Fruit fly (Drosophila melanogaster) whole organism, embryonic: ENCODE results near the gene SkpE.

Experiments
- Abd-B ChIP-seq: fragments of 200-800 bp; sonication (Bioruptor generic); optimal IDR thresholded peaks from 2 replicates; lab custom pipeline; 2018; ENCODE audit warnings: missing biosample characterization, mild to moderate bottlenecking, missing genetic modification characterization, moderate library complexity
- CG10209 ChIP-seq: fragments of 200-800 bp; sonication (Bioruptor generic); optimal IDR thresholded peaks from 3 replicates; lab custom pipeline; 2017; ENCODE audit warnings: missing biosample characterization, mild to moderate bottlenecking, missing genetic modification characterization, missing genetic modification reagents
- CG1024 ChIP-seq: fragments of 200-800 bp; sonication (Bioruptor generic); IDR thresholded peaks from 2 replicates; pipeline ENCODE4 v1.3.6; 2022; ENCODE audit warnings: missing biosample characterization, missing genetic modification characterization
- CG10543 ChIP-seq: fragments of 200-800 bp; sonication (Bioruptor generic); optimal IDR thresholded peaks from 3 replicates; lab custom pipeline; 2017; ENCODE audit warnings: missing biosample characterization, mild to moderate bottlenecking, missing genetic modification characterization, moderate library complexity
- CG11093 ChIP-seq: fragments of 200-800 bp; sonication (Bioruptor generic); IDR thresholded peaks from 3 replicates; pipeline ENCODE4 v1.3.6; 2022; ENCODE audit warnings: missing biosample characterization, missing genetic modification characterization
- CG11247 ChIP-seq: fragments of 200-800 bp; sonication (Bioruptor generic); IDR thresholded peaks from 2 replicates; pipeline ENCODE4 v1.3.6; 2022; ENCODE audit warnings: missing biosample characterization, missing genetic modification characterization
- CG11456 ChIP-seq: fragments of 200-800 bp; sonication (Bioruptor generic); IDR thresholded peaks from 3 replicates; pipeline ENCODE4 v1.3.6; 2022; ENCODE audit warnings: missing biosample characterization, missing genetic modification characterization
- CG13775 ChIP-seq: fragments of 200-800 bp; sonication (Bioruptor generic); optimal IDR thresholded peaks from 3 replicates; lab custom pipeline; 2017; ENCODE audit warnings: missing biosample characterization, mild to moderate bottlenecking, missing genetic modification characterization
- CG13894 ChIP-seq: fragments of 200-800 bp; sonication (Bioruptor generic); optimal IDR thresholded peaks from 3 replicates; lab custom pipeline; 2018; ENCODE audit warnings: missing biosample characterization, mild to moderate bottlenecking, missing genetic modification characterization, moderate library complexity
- CG1529 ChIP-seq: fragments of 200-800 bp; sonication (Bioruptor generic); optimal IDR thresholded peaks from 3 replicates; lab custom pipeline; 2018; ENCODE audit warnings: missing biosample characterization, missing genetic modification characterization
- CG15479 ChIP-seq: fragments of 200-800 bp; sonication (Bioruptor generic); optimal IDR thresholded peaks from 3 replicates; lab custom pipeline; 2019; ENCODE audit warnings: missing biosample characterization, mild to moderate bottlenecking, missing genetic modification characterization, moderate library complexity
- CG17829 ChIP-seq: fragments of 200-800 bp; optimal IDR thresholded peaks from 2 replicates; lab custom pipeline; 2019; ENCODE audit warnings: missing biosample characterization, mild to moderate bottlenecking, missing genetic modification characterization, moderate library complexity
- CG18262 ChIP-seq: fragments of 200-800 bp; optimal IDR thresholded peaks from 3 replicates; lab custom pipeline; 2019; ENCODE audit warnings: missing biosample characterization, mild to moderate bottlenecking, missing genetic modification characterization, moderate library complexity
- CG30403 ChIP-seq: fragments of 200-800 bp; sonication (Bioruptor generic); optimal IDR thresholded peaks from 3 replicates; lab custom pipeline; 2016; ENCODE audit warnings: missing biosample characterization, missing genetic modification characterization
- CG3065 ChIP-seq: fragments of 200-800 bp; sonication (Bioruptor generic); optimal IDR thresholded peaks from 2 replicates; lab custom pipeline; 2016; ENCODE audit warnings: missing biosample characterization, missing genetic modification characterization
- CG3847 ChIP-seq: fragments of 200-800 bp; sonication (Bioruptor generic); IDR thresholded peaks from 2 replicates; pipeline ENCODE4 v1.3.6; 2022; ENCODE audit warnings: missing biosample characterization, missing genetic modification characterization
- CG4730 ChIP-seq: fragments of 200-800 bp; sonication (Bioruptor generic); IDR thresholded peaks from 2 replicates; pipeline ENCODE4 v1.3.6; 2022; ENCODE audit warnings: missing biosample characterization, missing genetic modification characterization
- CG7271 ChIP-seq: fragments of 200-800 bp; sonication (Bioruptor generic); optimal IDR thresholded peaks from 2 replicates; lab custom pipeline; 2018; ENCODE audit warnings: missing biosample characterization, mild to moderate bottlenecking, missing genetic modification characterization, moderate library complexity
- CG8388 ChIP-seq: fragments of 200-800 bp; sonication (Bioruptor generic); optimal IDR thresholded peaks from 2 replicates; lab custom pipeline; 2019; ENCODE audit warnings: missing biosample characterization, mild to moderate bottlenecking, missing genetic modification characterization, moderate library complexity
- CG8478 ChIP-seq: fragments of >200 bp; optimal IDR thresholded peaks from 2 replicates; lab custom pipeline; 2018
- CG8924 ChIP-seq: fragments of 200-800 bp; optimal IDR thresholded peaks from 3 replicates; lab custom pipeline; 2019; ENCODE audit warnings: missing biosample characterization, mild to moderate bottlenecking, missing genetic modification characterization, moderate library complexity
- CG8944 ChIP-seq: fragments of 200-800 bp; sonication (Bioruptor generic); optimal IDR thresholded peaks from 3 replicates; lab custom pipeline; 2016; ENCODE audit warnings: missing biosample characterization, missing genetic modification characterization
- Elba2 ChIP-seq: fragments of 200-800 bp; sonication (Bioruptor generic); optimal IDR thresholded peaks from 3 replicates; lab custom pipeline; 2016; ENCODE audit warnings: missing biosample characterization, missing genetic modification characterization
- Oaz ChIP-seq: fragments of 200-800 bp; sonication (Bioruptor generic); IDR thresholded peaks from 2 replicates; pipeline ENCODE4 v1.3.6; 2022; ENCODE audit warnings: missing biosample characterization, missing genetic modification characterization
- Poxn ChIP-seq: fragments of 200-800 bp; sonication (Bioruptor generic); IDR thresholded peaks from 2 replicates; pipeline ENCODE4 v1.3.6; 2022; ENCODE audit warnings: missing biosample characterization, missing genetic modification characterization
- Rx ChIP-seq: fragments of 200-800 bp; sonication (Bioruptor generic); IDR thresholded peaks from 2 replicates; pipeline ENCODE4 v1.3.6; 2022; ENCODE audit warnings: missing biosample characterization, missing genetic modification characterization
- Sin3A ChIP-seq: fragments of >200 bp; optimal IDR thresholded peaks from 2 replicates; lab custom pipeline; 2018
- Usf ChIP-seq: fragments of 200-800 bp; sonication (Bioruptor generic); optimal IDR thresholded peaks from 2 replicates; lab custom pipeline; 2017; ENCODE audit warnings: missing genotype, missing biosample characterization, missing genetic modification characterization
- al ChIP-seq: fragments of 200-800 bp; sonication (Bioruptor generic); IDR thresholded peaks from 2 replicates; pipeline ENCODE4 v1.3.6; 2022; ENCODE audit warnings: missing biosample characterization, missing genetic modification characterization
- ato ChIP-seq: fragments of 200-800 bp; sonication (Bioruptor generic); IDR thresholded peaks from 2 replicates; pipeline ENCODE4 v1.3.6; 2022; ENCODE audit warnings: missing biosample characterization, missing genetic modification characterization; ENCODE audit not compliant: partially characterized antibody
- dan ChIP-seq: fragments of 200-800 bp; sonication (Bioruptor generic); IDR thresholded peaks from 2 replicates; pipeline ENCODE4 v1.3.6; 2022; ENCODE audit warnings: missing biosample characterization, missing genetic modification characterization
- eve ChIP-seq, 2 experiments: fragments of >200 bp; optimal IDR thresholded peaks; 2 replicates each; lab custom pipeline; 2017; ENCODE audit warnings: missing biosample characterization in 2 of 2, missing genetic modification characterization in 2 of 2
- exex ChIP-seq: fragments of 200-800 bp; sonication (Bioruptor generic); optimal IDR thresholded peaks from 4 replicates; lab custom pipeline; 2018; ENCODE audit warnings: missing biosample characterization, mild to moderate bottlenecking, missing genetic modification characterization, moderate library complexity
- gfzf ChIP-seq: fragments of 200-800 bp; sonication (Bioruptor generic); optimal IDR thresholded peaks from 2 replicates; lab custom pipeline; 2016; ENCODE audit warnings: missing biosample characterization, mild to moderate bottlenecking, missing genetic modification characterization, moderate library complexity
- grau ChIP-seq: fragments of 200-800 bp; optimal IDR thresholded peaks from 3 replicates; lab custom pipeline; 2019; ENCODE audit warnings: missing biosample characterization, mild to moderate bottlenecking, missing genetic modification characterization, moderate library complexity
- gt ChIP-seq: fragments of 200-800 bp; sonication (Bioruptor generic); IDR thresholded peaks from 2 replicates; pipeline ENCODE4 v1.3.6; 2022; ENCODE audit warnings: missing biosample characterization, missing genetic modification characterization
- hb ChIP-seq: fragments of 200-800 bp; sonication (Bioruptor generic); IDR thresholded peaks from 3 replicates; pipeline ENCODE4 v1.3.6; 2022; ENCODE audit warnings: missing biosample characterization, missing genetic modification characterization; ENCODE audit not compliant: partially characterized antibody
- hkb ChIP-seq, 2 experiments: fragments of 200-800 bp in 1 of 2; fragments of >200 bp in 1 of 2; sonication (Bioruptor generic) in 1 of 2; IDR thresholded peaks in 1 of 2; optimal IDR thresholded peaks in 1 of 2; 2 replicates each; pipeline versions ENCODE4 v1.3.6 to Lab custom; 2017 to 2022; ENCODE audit warnings: missing biosample characterization in 1 of 2, missing genetic modification characterization in 1 of 2
- kay ChIP-seq: fragments of 200-800 bp; sonication (Bioruptor generic); optimal IDR thresholded peaks from 2 replicates; lab custom pipeline; 2016; ENCODE audit warnings: missing biosample characterization, missing genetic modification characterization
- kni ChIP-seq: fragments of 200-800 bp; sonication (Bioruptor generic); optimal IDR thresholded peaks from 3 replicates; lab custom pipeline; 2017; ENCODE audit warnings: mild to moderate bottlenecking, missing biosample characterization, missing genetic modification reagents, missing genetic modification characterization
- lilli ChIP-seq: fragments of 200-800 bp; sonication (Bioruptor generic); optimal IDR thresholded peaks from 3 replicates; lab custom pipeline; 2016; ENCODE audit warnings: missing biosample characterization, missing genetic modification characterization
- odd ChIP-seq: fragments of 200-800 bp; sonication (Bioruptor generic); optimal IDR thresholded peaks from 2 replicates; lab custom pipeline; 2017; ENCODE audit warnings: missing biosample characterization, mild to moderate bottlenecking, missing genetic modification characterization
- p53 ChIP-seq: fragments of 200-800 bp; sonication (Bioruptor generic); optimal IDR thresholded peaks from 2 replicates; lab custom pipeline; 2016; ENCODE audit warnings: missing biosample characterization, missing genetic modification characterization
- pita ChIP-seq: fragments of 200-800 bp; sonication (Bioruptor generic); optimal IDR thresholded peaks from 2 replicates; lab custom pipeline; 2017; ENCODE audit warnings: missing biosample characterization, mild to moderate bottlenecking, missing genetic modification characterization
- psq ChIP-seq: fragments of 200-800 bp; sonication (Bioruptor generic); optimal IDR thresholded peaks from 2 replicates; lab custom pipeline; 2017; ENCODE audit warnings: missing biosample characterization, missing genetic modification characterization
- pum ChIP-seq: fragments of 200-800 bp; sonication (Bioruptor generic); optimal IDR thresholded peaks from 2 replicates; lab custom pipeline; 2016; ENCODE audit warnings: missing biosample characterization, missing genetic modification characterization
- ssp ChIP-seq: fragments of 200-800 bp; sonication (Bioruptor generic); IDR thresholded peaks from 2 replicates; pipeline ENCODE4 v1.3.6; 2022; ENCODE audit warnings: missing biosample characterization, missing genetic modification characterization
- stwl ChIP-seq: fragments of 200-800 bp; sonication (Bioruptor generic); optimal IDR thresholded peaks from 3 replicates; lab custom pipeline; 2018; ENCODE audit warnings: missing biosample characterization, mild to moderate bottlenecking, missing genetic modification characterization, moderate library complexity
- tx ChIP-seq: fragments of 200-800 bp; sonication (Bioruptor generic); optimal IDR thresholded peaks from 2 replicates; lab custom pipeline; 2016; ENCODE audit warnings: missing biosample characterization, missing genetic modification characterization
- unc-4 ChIP-seq: fragments of 200-800 bp; sonication (Bioruptor generic); IDR thresholded peaks from 2 replicates; pipeline ENCODE4 v1.3.6; 2022; ENCODE audit warnings: missing biosample characterization, missing genetic modification characterization; ENCODE audit not compliant: partially characterized antibody
- wor ChIP-seq: fragments of 200-800 bp; sonication (Bioruptor generic); IDR thresholded peaks from 2 replicates; pipeline ENCODE4 v1.3.6; 2022; ENCODE audit warnings: missing biosample characterization, missing genetic modification characterization

Gene SkpE

dm6 chrX:19866145-19866972 is 42.5 kb upstream of the SkpE start, which contains the start of gene Hers (continued):
- no peak for TF ChIP-seq CG18262 (tag; lab: Kevin White, UChicago)
- TF ChIP-seq hb (GFP tag; lab: Robert Waterston, UW), result no peak
- TF ChIP-seq CG3065, result no peak
- no peak for TF ChIP-seq kni (GFP tag; lab: Kevin White, UChicago)
- TF ChIP-seq pum, result no peak
- peak; percentile 7 for TF ChIP-seq Abd-B (GFP tag; lab: Kevin White, UChicago)
- peak; percentile 7; the same call in 1 of the 2 replicates for TF ChIP-seq unc-4 (GFP tag; lab: Robert Waterston, UW)
- TF ChIP-seq wor (GFP tag; lab: Robert Waterston, UW), result no peak
- no peak for TF ChIP-seq CG3847
- TF ChIP-seq Sin3A (lab: Kevin White, UChicago), result peak; percentile 32
- TF ChIP-seq stwl (tag; lab: Kevin White, UChicago), result no peak
- no peak for TF ChIP-seq CG13894 (tag; lab: Kevin White, UChicago)
- TF ChIP-seq CG11247 (GFP tag; lab: Robert Waterston, UW), result no peak
- TF ChIP-seq grau, result no peak
- TF ChIP-seq CG4730 (GFP tag; lab: Robert Waterston, UW), result no peak
- TF ChIP-seq Elba2, result peak; percentile 92
- TF ChIP-seq ssp (GFP tag; lab: Robert Waterston, UW), result no peak
- no peak for TF ChIP-seq kay (GFP tag; lab: Kevin White, UChicago)
- TF ChIP-seq CG8388 (GFP tag; lab: Kevin White, UChicago), result no peak
- no peak for TF ChIP-seq al
- TF ChIP-seq tx (GFP tag; lab: Kevin White, UChicago), result no peak
- TF ChIP-seq CG30403 (GFP tag; lab: Kevin White, UChicago), result no peak
- TF ChIP-seq p53, result no peak
- TF ChIP-seq Poxn (GFP tag; lab: Robert Waterston, UW), result no peak
- no peak for TF ChIP-seq CG7271 (tag; lab: Kevin White, UChicago)
- peak; percentile 5 for TF ChIP-seq CG8924 (tag; lab: Kevin White, UChicago)
- no peak for TF ChIP-seq hkb (optimal IDR thresholded peaks at IDR 0.05; lab: Kevin White, UChicago)
- no peak for TF ChIP-seq hkb (GFP tag; IDR thresholded peaks at IDR 0.05; lab: Robert Waterston, UW)
- no peak for TF ChIP-seq eve (GFP tag; optimal IDR thresholded peaks at IDR 0.05; lab: Kevin White, UChicago)
- TF ChIP-seq lilli, result no peak
- TF ChIP-seq CG1024 (GFP tag; lab: Robert Waterston, UW), result no peak
- TF ChIP-seq ato (GFP tag; lab: Robert Waterston, UW), result peak; percentile 90
- peak; percentile 40 for TF ChIP-seq CG15479 (GFP tag; lab: Kevin White, UChicago)
- no peak for TF ChIP-seq gt (GFP tag; lab: Robert Waterston, UW)
- no peak for TF ChIP-seq CG11456 (GFP tag; lab: Robert Waterston, UW)
- TF ChIP-seq Usf (GFP tag; lab: Kevin White, UChicago), result no peak
- TF ChIP-seq Oaz, result no peak
- no peak for TF ChIP-seq exex
- TF ChIP-seq CG10209, result no peak
- no peak for TF ChIP-seq gfzf (GFP tag; lab: Kevin White, UChicago)
- peak; percentile 24 for TF ChIP-seq pita
- TF ChIP-seq CG17829 (tag; lab: Kevin White, UChicago), result no peak
- no peak for TF ChIP-seq psq (GFP tag; lab: Kevin White, UChicago)
- no peak for TF ChIP-seq CG13775 (GFP tag; lab: Kevin White, UChicago)
- TF ChIP-seq CG10543, result no peak
- no peak for TF ChIP-seq CG1529 (GFP tag; lab: Kevin White, UChicago)
- no peak for TF ChIP-seq dan
- TF ChIP-seq CG11093 (GFP tag; lab: Robert Waterston, UW), result no peak
- no peak for TF ChIP-seq Rx (GFP tag; lab: Robert Waterston, UW)
- peak; percentile 94 for TF ChIP-seq CG8478 (lab: Kevin White, UChicago)
- no peak for TF ChIP-seq odd (GFP tag; lab: Kevin White, UChicago)
- no peak for TF ChIP-seq CG8944 (GFP tag; lab: Kevin White, UChicago)
